Fruit fly (Drosophila melanogaster): ENCODE measurements around the gene Rrp46.
A peak's percentile ranks its signal among the peaks of the same experiment; 100 is the strongest.

The Rrp46 gene

DNA sequence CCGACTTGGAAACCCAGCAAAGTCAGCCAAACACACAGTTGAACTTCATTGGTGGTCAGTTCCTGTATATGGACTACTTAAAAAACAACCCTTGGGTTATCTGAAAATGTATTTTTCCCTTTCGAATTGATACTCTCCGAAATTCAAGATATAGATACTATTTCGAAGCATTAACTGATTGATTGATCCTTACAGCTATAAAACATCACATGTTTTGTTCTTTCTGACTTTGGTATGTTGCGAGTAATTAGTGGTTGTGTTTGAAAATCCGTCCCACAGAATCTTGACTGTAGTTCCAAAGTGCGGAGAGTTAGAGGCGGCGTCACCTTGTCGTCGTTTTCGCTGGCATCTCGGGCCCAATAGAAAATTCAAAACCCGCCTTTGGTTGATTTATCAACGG, 33.1 kb upstream of the Rrp46 start:
- TF ChIP-seq CG8301 (tag; optimal IDR thresholded peaks at IDR 0.05) (peak; percentile 43), CG10348 (GFP tag; IDR thresholded peaks at IDR 0.05) (no peak), gl (tag; optimal IDR thresholded peaks at IDR 0.05) (no peak), CG9948 (tag; optimal IDR thresholded peaks at IDR 0.05) (no peak), CG14655 (GFP tag; optimal IDR thresholded peaks at IDR 0.05) (peak; percentile 30)

dm6 chr3R:10388128-10389026, 24.7 kb upstream of the Rrp46 start, which contains the start of gene cwo:
cwo (plus strand) TSS chr3R:10388258.
- TF ChIP-seq CG15710 (tag; optimal IDR thresholded peaks at IDR 0.05), result no peak
- TF ChIP-seq Pif1B (GFP tag; optimal IDR thresholded peaks at IDR 0.05), result no peak
- no peak for TF ChIP-seq fd96Ca (GFP tag; IDR thresholded peaks at IDR 0.05)

DNA sequence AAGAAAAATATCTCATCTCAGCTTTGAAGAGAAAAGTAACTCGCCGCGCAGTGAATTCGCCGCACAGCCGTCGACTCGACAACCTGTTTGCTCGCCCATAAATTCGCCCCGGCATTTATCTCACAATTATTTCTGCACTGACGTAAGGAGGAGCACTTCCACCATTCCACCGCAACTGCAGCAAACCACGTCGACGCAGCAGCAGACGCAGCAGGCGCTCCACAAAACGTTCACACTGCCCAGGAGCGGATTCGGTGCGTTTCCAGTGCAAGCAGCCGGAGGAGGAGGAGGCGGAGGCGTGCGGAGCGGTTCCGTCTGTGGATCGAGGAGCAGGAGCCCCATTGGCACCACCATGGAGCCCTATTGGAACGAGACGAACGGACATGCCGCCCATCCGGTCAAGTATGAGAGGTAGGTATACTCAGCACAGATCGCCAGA, 24.1 kb upstream of the Rrp46 start:
- TF ChIP-seq gl (tag; optimal IDR thresholded peaks at IDR 0.05), result peak; percentile 5
- TF ChIP-seq CG13204 (GFP tag; optimal IDR thresholded peaks at IDR 0.05), result peak; percentile 45
- TF ChIP-seq Pif1B (GFP tag; optimal IDR thresholded peaks at IDR 0.05), result no peak
- peak; percentile 19 for TF ChIP-seq EcR (GFP tag; optimal IDR thresholded peaks at IDR 0.05)
- TF ChIP-seq CG8159 (tag; optimal IDR thresholded peaks at IDR 0.05), result no peak

DNA sequence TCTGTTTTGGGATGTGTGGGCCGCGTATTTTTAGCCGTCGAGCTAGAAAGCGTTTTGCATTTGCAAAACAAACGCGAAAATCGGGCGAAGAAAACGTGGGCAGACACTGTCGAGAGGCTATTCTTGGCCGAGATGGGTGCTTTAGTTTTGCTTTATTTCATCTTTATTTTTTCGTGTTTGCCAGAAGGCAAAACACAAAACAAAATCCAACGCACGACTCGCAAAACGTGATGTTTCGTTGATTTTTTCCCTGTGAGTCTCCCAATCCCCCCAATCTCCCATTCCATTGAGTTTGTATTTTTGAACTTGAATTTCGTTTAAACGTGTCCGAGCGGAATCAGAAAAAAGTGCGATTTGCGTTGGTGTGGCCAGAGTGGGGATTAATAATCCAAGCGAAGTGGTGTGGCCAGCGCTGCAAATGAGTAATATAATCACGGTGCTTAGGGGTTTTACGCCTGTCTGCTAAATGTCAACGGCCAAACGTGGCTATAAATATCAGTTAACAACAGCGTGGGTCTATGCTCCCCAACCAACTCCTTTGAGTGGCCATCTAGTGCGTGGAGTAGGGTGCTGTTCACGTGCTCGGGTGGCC, 23.1 kb upstream of the Rrp46 start:
- TF ChIP-seq EcR (GFP tag; optimal IDR thresholded peaks at IDR 0.05) (peak; percentile 4), fd96Ca (GFP tag; IDR thresholded peaks at IDR 0.05) (no peak), CG8301 (tag; optimal IDR thresholded peaks at IDR 0.05) (no peak), CG32121 (GFP tag; IDR thresholded peaks at IDR 0.05) (peak; percentile 50)

- TF ChIP-seq fd96Ca (GFP tag; IDR thresholded peaks at IDR 0.05) (no peak), CG32121 (GFP tag; IDR thresholded peaks at IDR 0.05) (no peak), CG17806 (tag; optimal IDR thresholded peaks at IDR 0.05) (no peak), CG8301 (tag; optimal IDR thresholded peaks at IDR 0.05) (no peak), CG15710 (tag; optimal IDR thresholded peaks at IDR 0.05) (no peak), gl (tag; optimal IDR thresholded peaks at IDR 0.05) (peak; percentile 34), CG10348 (GFP tag; IDR thresholded peaks at IDR 0.05) (no peak), CG8159 (tag; optimal IDR thresholded peaks at IDR 0.05) (no peak), CG13204 (GFP tag; optimal IDR thresholded peaks at IDR 0.05) (no peak), CG34367 (tag; optimal IDR thresholded peaks at IDR 0.05) (no peak), Ets98B (GFP tag; IDR thresholded peaks at IDR 0.05) (no peak), Pif1B (GFP tag; optimal IDR thresholded peaks at IDR 0.05) (peak; percentile 63), CG4496 (GFP tag; IDR thresholded peaks at IDR 0.05) (0 out of 3 replicates have a peak, but pooled peaks have one; percentile 33), CG14655 (GFP tag; optimal IDR thresholded peaks at IDR 0.05) (no peak), CG9948 (tag; optimal IDR thresholded peaks at IDR 0.05) (no peak), EcR (GFP tag; optimal IDR thresholded peaks at IDR 0.05) (no peak), Pif1A (GFP tag; optimal IDR thresholded peaks at IDR 0.05) (peak; percentile 53), CG12605 (GFP tag; IDR thresholded peaks at IDR 0.05) (no peak), rn (GFP tag; IDR thresholded peaks at IDR 0.05) (no peak), D1 (tag; optimal IDR thresholded peaks at IDR 0.05) (no peak), Snoo (tag; optimal IDR thresholded peaks at IDR 0.05) (peak; percentile 28)
Observed at dm6 chr3R:10390914-10391377, 22.2 kb upstream of the Rrp46 start.

- TF ChIP-seq fd96Ca (GFP tag; IDR thresholded peaks at IDR 0.05) (0 out of 3 replicates have a peak, but pooled peaks have one; percentile 35), CG17806 (tag; optimal IDR thresholded peaks at IDR 0.05) (no peak), EcR (GFP tag; optimal IDR thresholded peaks at IDR 0.05) (peak; percentile 82), CG4496 (GFP tag; IDR thresholded peaks at IDR 0.05) (0 out of 3 replicates have a peak, but pooled peaks have one; percentile 39)
Observed at dm6 chr3R:10391863-10392538, 21.1 kb upstream of the Rrp46 start.

dm6 chr3R:10392539-10392919, 20.6 kb upstream of the Rrp46 start:
- TF ChIP-seq CG8301 (tag; optimal IDR thresholded peaks at IDR 0.05), result no peak
- peak; percentile 83 for TF ChIP-seq EcR (GFP tag; optimal IDR thresholded peaks at IDR 0.05)
- no peak for TF ChIP-seq CG13204 (GFP tag; optimal IDR thresholded peaks at IDR 0.05)
- no peak for TF ChIP-seq CG32121 (GFP tag; IDR thresholded peaks at IDR 0.05)
- no peak for TF ChIP-seq CG8159 (tag; optimal IDR thresholded peaks at IDR 0.05)
- no peak for TF ChIP-seq CG15710 (tag; optimal IDR thresholded peaks at IDR 0.05)
- TF ChIP-seq Ets98B (GFP tag; IDR thresholded peaks at IDR 0.05), result no peak
- no peak for TF ChIP-seq CG4496 (GFP tag; IDR thresholded peaks at IDR 0.05)

Measured in whole organism, pupa.